Fruit fly (Drosophila melanogaster) whole organism, wandering third instar larva: ENCODE results near the gene Fic.

Experiments used
- Abd-B ChIP-seq: fragments of >200 bp; optimal IDR thresholded peaks from 2 replicates; lab custom pipeline; 2017; ENCODE audit warnings: missing biosample characterization, missing genetic modification characterization
- CG32264 ChIP-seq: fragments of 200-800 bp; sonication (Bioruptor generic); optimal IDR thresholded peaks from 2 replicates; lab custom pipeline; 2016; ENCODE audit warnings: missing biosample characterization, missing genetic modification characterization
- CG9705 ChIP-seq: fragments of 200-800 bp; sonication (Bioruptor generic); optimal IDR thresholded peaks from 2 replicates; lab custom pipeline; 2018; ENCODE audit warnings: missing biosample characterization, mild to moderate bottlenecking, missing genetic modification characterization
- CrebA ChIP-seq: fragments of 200-800 bp; sonication (Bioruptor generic); optimal IDR thresholded peaks from 2 replicates; lab custom pipeline; 2016; ENCODE audit warnings: missing biosample characterization, mild to moderate bottlenecking, missing genetic modification characterization, borderline replicate concordance
- Dfd ChIP-seq: fragments of >200 bp; optimal IDR thresholded peaks from 2 replicates; lab custom pipeline; 2017; ENCODE audit warnings: missing biosample characterization, missing genetic modification characterization
- Dif ChIP-seq: fragments of 200-275, 200-300 bp; sonication (Bioruptor generic); optimal IDR thresholded peaks from 2 replicates; lab custom pipeline; 2018; ENCODE audit warnings: missing biosample characterization, missing genetic modification characterization; ENCODE audit not compliant: partially characterized antibody
- GATAd ChIP-seq: sonication (Bioruptor generic); optimal IDR thresholded peaks from 2 replicates; lab custom pipeline; 2016; ENCODE audit warnings: missing biosample characterization, missing genetic modification characterization
- HLH106 ChIP-seq: fragments of 200-800 bp; optimal IDR thresholded peaks from 3 replicates; lab custom pipeline; 2019; ENCODE audit warnings: missing biosample characterization, mild to moderate bottlenecking, missing genetic modification characterization, moderate library complexity
- Hnf4 ChIP-seq: fragments of 200-800 bp; sonication (Bioruptor generic); optimal IDR thresholded peaks from 2 replicates; lab custom pipeline; 2016; ENCODE audit warnings: missing biosample characterization, mild to moderate bottlenecking, missing genetic modification characterization
- Hr78 ChIP-seq: fragments of >200 bp; optimal IDR thresholded peaks from 2 replicates; lab custom pipeline; 2017; ENCODE audit warnings: missing biosample characterization, missing genetic modification characterization
- Jra ChIP-seq: sonication (Bioruptor generic); optimal IDR thresholded peaks from 2 replicates; lab custom pipeline; 2016; ENCODE audit warnings: missing biosample characterization, missing genetic modification characterization
- Mio ChIP-seq: sonication (Bioruptor generic); optimal IDR thresholded peaks from 2 replicates; lab custom pipeline; 2016; ENCODE audit warnings: missing biosample characterization, missing genetic modification characterization
- Myc ChIP-seq: fragments of >200 bp; optimal IDR thresholded peaks from 2 replicates; lab custom pipeline; 2017
- N ChIP-seq: fragments of >200 bp; optimal IDR thresholded peaks from 2 replicates; lab custom pipeline; 2018; ENCODE audit warnings: missing biosample characterization, missing external identifiers, missing genetic modification characterization
- OdsH ChIP-seq: fragments of 200-800 bp; sonication (Bioruptor generic); optimal IDR thresholded peaks from 2 replicates; lab custom pipeline; 2016; ENCODE audit warnings: missing biosample characterization, mild to moderate bottlenecking, missing genetic modification characterization
- Sp1 ChIP-seq: fragments of 200-800 bp; sonication (Bioruptor generic); optimal IDR thresholded peaks from 3 replicates; lab custom pipeline; 2019; ENCODE audit warnings: missing biosample characterization, mild to moderate bottlenecking, missing genetic modification characterization, moderate library complexity
- Vsx2 ChIP-seq: fragments of 200-300, 225-300 bp; sonication (Bioruptor generic); optimal IDR thresholded peaks from 2 replicates; lab custom pipeline; 2018; ENCODE audit warnings: missing biosample characterization, missing genetic modification characterization; ENCODE audit not compliant: partially characterized antibody
- br ChIP-seq: fragments of 200-800 bp; sonication (Bioruptor generic); optimal IDR thresholded peaks from 2 replicates; lab custom pipeline; 2016; ENCODE audit warnings: missing biosample characterization, missing genetic modification characterization
- brk ChIP-seq: fragments of 200-800 bp; sonication (Bioruptor generic); optimal IDR thresholded peaks from 2 replicates; lab custom pipeline; 2016; ENCODE audit warnings: missing biosample characterization, mild to moderate bottlenecking, missing genetic modification characterization
- dl ChIP-seq, 2 experiments: fragments of 175-275, 200-275 bp in 1 of 2; fragments of 200-275 bp in 1 of 2; sonication (Bioruptor generic); optimal IDR thresholded peaks; lab custom pipeline; 2018; ENCODE audit warnings: mild to moderate bottlenecking in 2 of 2, missing biosample characterization in 2 of 2, missing genetic modification characterization in 2 of 2, moderate library complexity in 2 of 2; ENCODE audit not compliant: partially characterized antibody in 2 of 2, insufficient read depth in 1 of 2
- dsf ChIP-seq: sonication (Bioruptor generic); optimal IDR thresholded peaks from 2 replicates; lab custom pipeline; 2016; ENCODE audit warnings: missing biosample characterization, missing genetic modification characterization, borderline replicate concordance
- ey ChIP-seq: fragments of 200-800 bp; sonication (Bioruptor generic); optimal IDR thresholded peaks from 2 replicates; lab custom pipeline; 2016; ENCODE audit warnings: missing biosample characterization, missing genetic modification characterization
- foxo ChIP-seq, 2 experiments: fragments of 200-800 bp; sonication (Bioruptor generic); optimal IDR thresholded peaks; 2 replicates in 1 of 2; 3 replicates in 1 of 2; lab custom pipeline; 2016 to 2017; ENCODE audit warnings: missing biosample characterization in 2 of 2, missing genetic modification characterization in 2 of 2
- fru ChIP-seq: fragments of 200-800 bp; sonication (Bioruptor generic); optimal IDR thresholded peaks from 3 replicates; lab custom pipeline; 2016; ENCODE audit warnings: missing biosample characterization, mild to moderate bottlenecking, missing genetic modification characterization
- h ChIP-seq: fragments of 200-800 bp; sonication (Bioruptor generic); optimal IDR thresholded peaks from 3 replicates; lab custom pipeline; 2016; ENCODE audit warnings: missing biosample characterization, mild to moderate bottlenecking, missing genetic modification characterization
- jim ChIP-seq: fragments of 175-275, 200-325 bp; sonication (Bioruptor generic); optimal IDR thresholded peaks from 2 replicates; lab custom pipeline; 2016; ENCODE audit warnings: missing biosample characterization, mild to moderate bottlenecking, missing genetic modification characterization
- lola ChIP-seq: fragments of >200 bp; optimal IDR thresholded peaks from 2 replicates; lab custom pipeline; 2017; ENCODE audit warnings: missing biosample characterization, missing genetic modification characterization
- pan ChIP-seq: fragments of >200 bp; optimal IDR thresholded peaks from 2 replicates; lab custom pipeline; 2017
- psq ChIP-seq: fragments of 200-800 bp; sonication (Bioruptor generic); optimal IDR thresholded peaks from 3 replicates; lab custom pipeline; 2017; ENCODE audit warnings: missing biosample characterization, mild to moderate bottlenecking, missing genetic modification characterization, moderate library complexity
- rgr ChIP-seq: fragments of 200-800 bp; sonication (Bioruptor generic); optimal IDR thresholded peaks from 3 replicates; lab custom pipeline; 2016; ENCODE audit warnings: missing biosample characterization, mild to moderate bottlenecking, missing genetic modification characterization
- sage ChIP-seq: fragments of 200-800 bp; sonication (Bioruptor generic); optimal IDR thresholded peaks from 2 replicates; lab custom pipeline; 2016; ENCODE audit warnings: missing biosample characterization, mild to moderate bottlenecking, missing genetic modification characterization
- tai ChIP-seq: sonication (Bioruptor generic); optimal IDR thresholded peaks from 2 replicates; lab custom pipeline; 2016; ENCODE audit warnings: missing biosample characterization, missing genetic modification characterization
- usp ChIP-seq: fragments of >200 bp; optimal IDR thresholded peaks from 2 replicates; lab custom pipeline; 2017; ENCODE audit warnings: missing biosample characterization, missing genetic modification characterization

Fic gene

DNA sequence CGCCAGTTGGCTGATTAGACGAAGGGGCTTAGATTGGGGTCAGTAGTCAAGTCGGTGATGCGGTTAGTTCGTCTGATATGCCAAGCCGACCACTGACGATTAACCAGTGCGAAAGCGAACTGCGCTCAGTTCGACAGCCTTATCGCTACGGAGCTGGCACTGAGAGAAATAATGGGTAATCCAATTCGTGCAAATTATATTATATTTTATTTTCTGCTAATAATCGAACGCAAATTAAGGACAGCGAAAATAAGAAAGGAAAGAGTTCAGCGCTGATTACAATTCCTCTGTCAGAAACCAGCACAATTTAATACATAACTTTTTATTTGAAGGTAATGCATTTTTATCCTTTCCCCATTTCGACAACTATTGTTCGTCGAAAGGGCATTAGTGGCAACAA lies 27.0 kb upstream of the Fic start, which contains the start of gene CG42369:
Gene CG42369 (minus strand): TSS at position 101 of the 400 bp plus-strand sequence.
- TF ChIP-seq psq (no peak), fru (GFP tag; lab: Kevin White, UChicago) (no peak), foxo (GFP tag; optimal IDR thresholded peaks at IDR 0.05; lab: Kevin White, UChicago) (no peak), pan (lab: Kevin White, UChicago) (no peak), HLH106 (no peak), Hnf4 (GFP tag; lab: Kevin White, UChicago) (no peak), GATAd (GFP tag; lab: Kevin White, UChicago) (no peak), dsf (no peak), Myc (lab: Kevin White, UChicago) (no peak), Sp1 (GFP tag; lab: Kevin White, UChicago) (no peak), Dfd (GFP tag; lab: Kevin White, UChicago) (no peak), Vsx2 (GFP tag; lab: Kevin White, UChicago) (no peak), rgr (GFP tag; lab: Kevin White, UChicago) (no peak), Hr78 (GFP tag; lab: Kevin White, UChicago) (no peak), OdsH (GFP tag; lab: Kevin White, UChicago) (no peak), CG32264 (GFP tag; lab: Kevin White, UChicago) (no peak), lola (GFP tag; lab: Kevin White, UChicago) (no peak), sage (GFP tag; lab: Kevin White, UChicago) (no peak), dl (GFP tag; optimal IDR thresholded peaks at IDR 0.05; lab: Kevin White, UChicago; ENCODE audit: insufficient read depth in 1 of 2, partially characterized antibody in 2 of 2) (no peak), Mio (GFP tag; lab: Kevin White, UChicago) (no peak)

DNA sequence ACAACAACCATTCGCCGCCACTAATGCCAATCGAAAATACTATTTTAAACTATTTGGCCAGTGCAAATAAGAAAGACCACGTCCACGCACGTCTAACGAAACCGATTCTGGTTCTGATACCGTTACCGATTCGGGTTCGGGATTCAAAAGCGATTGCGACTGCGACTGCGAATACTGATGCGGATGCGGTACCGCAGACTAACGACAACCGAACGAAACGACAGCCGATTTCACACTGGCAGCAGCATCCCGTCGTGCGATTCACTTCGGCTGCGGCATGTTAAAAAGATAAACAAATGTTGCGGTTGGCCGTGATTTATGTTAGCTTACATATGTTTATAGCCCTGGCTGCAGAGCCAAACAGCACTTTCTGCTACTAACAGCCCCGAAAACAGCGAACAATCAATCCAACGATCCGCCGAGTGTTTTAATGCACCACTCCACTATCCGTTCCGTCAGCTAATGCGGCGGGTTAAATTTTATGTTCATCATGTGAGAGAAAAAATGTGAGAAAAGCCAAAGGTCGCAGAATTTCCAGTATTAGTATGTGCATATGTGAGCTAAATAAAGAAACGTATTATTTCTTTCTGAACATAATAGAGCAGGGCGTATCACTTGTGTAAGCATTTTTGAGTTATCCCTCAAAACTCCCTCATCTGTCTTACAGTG lies 12.9 kb upstream of the Fic start, which contains the start of gene DIP-epsilon:
Gene DIP-epsilon (minus strand): TSS at position 238 of the 669 bp plus-strand sequence.
- peak; percentile 29 for TF ChIP-seq Dif (GFP tag; lab: Kevin White, UChicago)
- no peak for TF ChIP-seq Mio (GFP tag; lab: Kevin White, UChicago)
- no peak for TF ChIP-seq CG9705 (GFP tag; lab: Kevin White, UChicago)
- no peak for TF ChIP-seq Vsx2 (GFP tag; lab: Kevin White, UChicago)
- TF ChIP-seq, all 38 proteins: peak for 1

DNA sequence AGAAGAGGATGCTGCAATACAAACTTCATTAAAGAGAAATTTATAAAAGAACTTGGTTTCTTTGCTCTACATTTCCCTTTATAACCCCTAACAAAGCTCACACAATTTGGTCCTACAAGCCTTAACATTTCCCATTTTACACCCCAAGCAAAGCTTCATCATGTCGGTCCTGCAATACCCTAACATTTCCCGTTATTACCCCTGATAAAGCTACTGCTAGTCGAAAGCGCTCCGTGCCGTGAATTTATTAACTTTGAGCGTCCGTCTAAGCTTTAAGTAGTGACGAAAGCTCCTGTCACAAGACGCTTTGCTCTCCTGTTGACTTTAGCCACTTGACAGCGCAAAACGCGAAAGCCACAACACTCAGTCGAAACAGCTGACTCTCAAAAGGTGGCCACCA lies 12.2 kb upstream of the Fic start, which contains the start of gene CG13982:
Gene CG13982 (plus strand): TSS at position 363 of the 400 bp plus-strand sequence.
- TF ChIP-seq br (GFP tag; lab: Kevin White, UChicago) = no peak
- no peak for TF ChIP-seq fru (GFP tag; lab: Kevin White, UChicago)
- TF ChIP-seq OdsH (GFP tag; lab: Kevin White, UChicago) = no peak
- TF ChIP-seq usp (GFP tag; lab: Kevin White, UChicago) = no peak
- TF ChIP-seq Abd-B = no peak
- no peak for TF ChIP-seq brk (GFP tag; lab: Kevin White, UChicago)
- no peak for TF ChIP-seq Sp1 (GFP tag; lab: Kevin White, UChicago)
- no peak for TF ChIP-seq GATAd (GFP tag; lab: Kevin White, UChicago)
- no peak for TF ChIP-seq tai (GFP tag; lab: Kevin White, UChicago)
- TF ChIP-seq Dfd (GFP tag; lab: Kevin White, UChicago) = no peak
- TF ChIP-seq foxo (GFP tag; optimal IDR thresholded peaks at IDR 0.05; lab: Kevin White, UChicago) = no peak
- no peak for TF ChIP-seq ey (GFP tag; lab: Kevin White, UChicago)
- no peak for TF ChIP-seq CrebA (GFP tag; lab: Kevin White, UChicago)
- TF ChIP-seq N (GFP tag; lab: Kevin White, UChicago) = no peak
- TF ChIP-seq jim (GFP tag; lab: Kevin White, UChicago) = no peak
- no peak for TF ChIP-seq lola (GFP tag; lab: Kevin White, UChicago)
- no peak for TF ChIP-seq dsf
- TF ChIP-seq Mio (GFP tag; lab: Kevin White, UChicago) = no peak
- TF ChIP-seq, all 38 proteins: peak for 0

DNA sequence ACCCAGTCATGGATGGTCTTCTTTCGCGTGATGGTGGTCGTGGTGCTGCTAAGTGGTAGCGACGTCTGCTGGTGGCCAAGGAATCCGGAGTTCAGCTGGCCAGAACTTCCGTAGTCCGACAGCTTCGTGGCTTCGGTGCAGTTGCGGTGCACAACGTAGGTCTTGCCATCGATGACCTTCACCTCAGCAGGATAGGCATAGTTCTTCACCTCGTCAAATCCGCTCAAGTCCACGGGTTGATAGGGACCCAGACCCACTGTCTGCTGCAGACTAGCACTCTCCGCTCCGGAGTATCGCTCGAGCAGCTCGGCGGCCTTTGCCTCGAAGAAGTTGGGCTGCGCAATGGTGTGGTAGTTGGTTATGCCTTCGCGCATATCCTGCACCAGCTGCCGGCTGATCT lies 2.6 kb upstream of the Fic start:
- TF ChIP-seq Vsx2 (GFP tag; lab: Kevin White, UChicago) (no peak), rgr (GFP tag; lab: Kevin White, UChicago) (no peak), HLH106 (no peak), h (GFP tag; lab: Kevin White, UChicago) (no peak), ey (GFP tag; lab: Kevin White, UChicago) (no peak), OdsH (GFP tag; lab: Kevin White, UChicago) (no peak), foxo (GFP tag; optimal IDR thresholded peaks at IDR 0.05; lab: Kevin White, UChicago) (no peak), lola (GFP tag; lab: Kevin White, UChicago) (no peak), dl (GFP tag; optimal IDR thresholded peaks at IDR 0.05; lab: Kevin White, UChicago; ENCODE audit: insufficient read depth in 1 of 2, partially characterized antibody in 2 of 2) (no peak), sage (GFP tag; lab: Kevin White, UChicago) (no peak), Jra (GFP tag; lab: Kevin White, UChicago) (no peak), usp (GFP tag; lab: Kevin White, UChicago) (no peak), pan (lab: Kevin White, UChicago) (no peak), Dif (GFP tag; lab: Kevin White, UChicago) (no peak), fru (GFP tag; lab: Kevin White, UChicago) (no peak), CG9705 (GFP tag; lab: Kevin White, UChicago) (no peak)
- TF ChIP-seq, all 38 proteins: peak for 0
